Fruit fly (Drosophila melanogaster) whole organism, embryonic: ENCODE measurements around the gene CG43367.
A peak's percentile ranks its signal among the peaks of the same experiment; 100 is the strongest.

Experiments
- CG31224 ChIP-seq: fragments of 200-800 bp; sonication (Bioruptor generic); IDR thresholded peaks from 2 replicates; pipeline ENCODE4 v1.3.6; 2022; ENCODE audit warnings: missing biosample characterization, missing genetic modification characterization
- CG6254 ChIP-seq: fragments of 200-800 bp; sonication (Bioruptor generic); optimal IDR thresholded peaks from 3 replicates; lab custom pipeline; 2017; ENCODE audit warnings: mild to moderate bottlenecking, missing biosample characterization, missing genetic modification reagents, missing genetic modification characterization
- CG6689 ChIP-seq: fragments of 200-800 bp; sonication (Bioruptor generic); IDR thresholded peaks from 2 replicates; pipeline ENCODE4 v1.3.6; 2022; ENCODE audit warnings: missing biosample characterization, missing genetic modification characterization
- Fer2 ChIP-seq: fragments of 200-800 bp; sonication (Bioruptor generic); optimal IDR thresholded peaks from 2 replicates; lab custom pipeline; 2018; ENCODE audit warnings: missing biosample characterization, mild to moderate bottlenecking, missing genetic modification characterization, moderate library complexity
- HLH4C ChIP-seq: fragments of 200-800 bp; sonication (Bioruptor generic); IDR thresholded peaks from 3 replicates; pipeline ENCODE4 v1.3.6; 2022; ENCODE audit warnings: missing biosample characterization, missing genetic modification characterization; ENCODE audit not compliant: partially characterized antibody
- Nf-YA ChIP-seq: fragments of 200-800 bp; sonication (Bioruptor generic); IDR thresholded peaks from 2 replicates; pipeline ENCODE4 v1.3.6; 2022; ENCODE audit warnings: missing biosample characterization, missing genetic modification characterization
- Pdp1 ChIP-seq, 2 experiments: fragments of 200-800 bp; sonication (Bioruptor generic); optimal IDR thresholded peaks; 3 replicates each; lab custom pipeline; 2016; ENCODE audit warnings: missing biosample characterization in 2 of 2, missing genetic modification characterization in 2 of 2, mild to moderate bottlenecking in 1 of 2, moderate library complexity in 1 of 2
- cad ChIP-seq: fragments of >200 bp; optimal IDR thresholded peaks from 2 replicates; lab custom pipeline; 2017; ENCODE audit warnings: missing biosample characterization, missing genetic modification characterization
- lola ChIP-seq, 3 experiments: fragments of >200 bp in 2 of 3; fragments of 200-800 bp in 1 of 3; sonication (Bioruptor generic) in 1 of 3; optimal IDR thresholded peaks; 2 replicates each; lab custom pipeline; 2017 to 2019; ENCODE audit warnings: missing biosample characterization in 3 of 3, missing genetic modification characterization in 3 of 3, mild to moderate bottlenecking in 1 of 3, moderate library complexity in 1 of 3
- odd ChIP-seq: fragments of 200-800 bp; sonication (Bioruptor generic); optimal IDR thresholded peaks from 2 replicates; lab custom pipeline; 2017; ENCODE audit warnings: missing biosample characterization, mild to moderate bottlenecking, missing genetic modification characterization
- pan ChIP-seq, 4 experiments: fragments of >200 bp in 3 of 4; fragments of 200-800 bp in 1 of 4; sonication (Bioruptor generic) in 1 of 4; optimal IDR thresholded peaks in 3 of 4; IDR thresholded peaks in 1 of 4; 2 replicates each; pipeline versions ENCODE4 v1.3.6 to Lab custom; 2017 to 2022; ENCODE audit warnings: missing biosample characterization in 2 of 4, missing genetic modification characterization in 2 of 4, mixed read lengths in 1 of 4
- pum ChIP-seq: fragments of 200-800 bp; sonication (Bioruptor generic); optimal IDR thresholded peaks from 2 replicates; lab custom pipeline; 2016; ENCODE audit warnings: missing biosample characterization, missing genetic modification characterization
- seq ChIP-seq: fragments of 200-800 bp; sonication (Bioruptor generic); IDR thresholded peaks from 2 replicates; pipeline ENCODE4 v1.3.6; 2022; ENCODE audit warnings: missing biosample characterization, missing genetic modification characterization
- sna ChIP-seq: fragments of 200-800 bp; sonication (Bioruptor generic); IDR thresholded peaks from 2 replicates; pipeline ENCODE4 v1.3.6; 2022; ENCODE audit warnings: missing biosample characterization, missing genetic modification characterization; ENCODE audit not compliant: partially characterized antibody

- TF ChIP-seq CG6689 (no peak), Pdp1 (GFP tag; optimal IDR thresholded peaks at IDR 0.05; lab: Kevin White, UChicago) (peak; percentile 29 to 50), CG6254 (GFP tag; lab: Kevin White, UChicago) (no peak), CG31224 (GFP tag; lab: Robert Waterston, UW) (no peak), pum (GFP tag; lab: Kevin White, UChicago) (no peak), odd (GFP tag; lab: Kevin White, UChicago) (no peak), Nf-YA (GFP tag; lab: Robert Waterston, UW) (no peak), sna (GFP tag; lab: Robert Waterston, UW) (no peak), Fer2 (no peak), pan (optimal IDR thresholded peaks at IDR 0.05; lab: Kevin White, UChicago) (no peak), pan (GFP tag; optimal IDR thresholded peaks at IDR 0.05 in 1 of 2, IDR thresholded peaks at IDR 0.05 in 1 of 2) (no peak), seq (GFP tag; lab: Robert Waterston, UW) (no peak), HLH4C (GFP tag; lab: Robert Waterston, UW) (no peak), lola (GFP tag; optimal IDR thresholded peaks at IDR 0.05; lab: Kevin White, UChicago) (no peak), cad (peak; percentile 11)
Measured at dm6 chr3L:4186659-4187058, 7.1 kb upstream of the CG43367 start, which contains the start of gene VhaM9.7-c.
